Worm (Caenorhabditis elegans) whole organism, early embryonic: ENCODE data around the gene C37C3.18.

Source experiments
- B0310.2 ChIP-seq: sonication (generic microtip); optimal IDR thresholded peaks from 2 replicates; lab custom pipeline; 2016; ENCODE audit warnings: mild to moderate bottlenecking, missing genetic modification characterization, missing compliant biosample characterization
- F13C5.2 ChIP-seq: sonication (generic microtip); optimal IDR thresholded peaks from 2 replicates; lab custom pipeline; 2017; ENCODE audit warnings: mild to moderate bottlenecking, missing genetic modification characterization, inconsistent platforms, missing compliant biosample characterization
- aly-1 ChIP-seq: sonication (generic microtip); optimal IDR thresholded peaks from 2 replicates; lab custom pipeline; 2016; ENCODE audit warnings: missing genetic modification characterization, missing compliant biosample characterization
- ama-1 ChIP-seq: fragments of 150-350 bp; optimal IDR thresholded peaks from 2 replicates; lab custom pipeline; 2014
- ceh-13 ChIP-seq: fragments of 200-800 bp; sonication (Bioruptor generic); optimal IDR thresholded peaks from 2 replicates; lab custom pipeline; 2018; ENCODE audit warnings: mild to moderate bottlenecking, missing genetic modification characterization, missing compliant biosample characterization
- ceh-36 ChIP-seq: sonication (generic microtip); optimal IDR thresholded peaks from 2 replicates; lab custom pipeline; 2016; ENCODE audit warnings: missing genetic modification characterization, inconsistent platforms, missing compliant biosample characterization
- ets-7 ChIP-seq: sonication (generic microtip); optimal IDR thresholded peaks from 2 replicates; lab custom pipeline; 2016; ENCODE audit warnings: missing genotype, missing genetic modification characterization, missing compliant biosample characterization
- flt-1 ChIP-seq: fragments of 200-800 bp; sonication (Bioruptor generic); IDR thresholded peaks from 2 replicates; pipeline ENCODE4 v1.3.6; 2022; ENCODE audit warnings: missing genetic modification characterization, missing compliant biosample characterization
- hmbx-1 ChIP-seq: sonication (generic microtip); optimal IDR thresholded peaks from 2 replicates; lab custom pipeline; 2016; ENCODE audit warnings: mild to moderate bottlenecking, missing genetic modification characterization, missing compliant biosample characterization
- hmg-4 ChIP-seq: fragments of 200-800 bp; sonication (Bioruptor generic); optimal IDR thresholded peaks from 2 replicates; lab custom pipeline; 2018; ENCODE audit warnings: mild to moderate bottlenecking, missing genetic modification characterization, missing compliant biosample characterization
- hnd-1 ChIP-seq: sonication (generic microtip); optimal IDR thresholded peaks from 2 replicates; lab custom pipeline; 2016; ENCODE audit warnings: missing genetic modification characterization, missing compliant biosample characterization
- pes-1 ChIP-seq: fragments of 200-800 bp; sonication (Bioruptor generic); IDR thresholded peaks from 2 replicates; pipeline ENCODE4 v1.3.6; 2022; ENCODE audit warnings: missing genetic modification reagents, missing genetic modification characterization, missing compliant biosample characterization
- scrt-1 ChIP-seq: fragments of 200-800 bp; sonication (Bioruptor generic); IDR thresholded peaks from 2 replicates; pipeline ENCODE4 v1.3.6; 2022; ENCODE audit warnings: missing genetic modification characterization, missing compliant biosample characterization
- sea-1 ChIP-seq: fragments of 200-800 bp; sonication (Bioruptor generic); conservative IDR thresholded peaks from 2 replicates; pipeline ENCODE4 v1.3.6; 2022; ENCODE audit warnings: missing genetic modification characterization, missing compliant biosample characterization
- tbx-11 ChIP-seq: fragments of 200-800 bp; sonication (Bioruptor generic); IDR thresholded peaks from 2 replicates; pipeline ENCODE4 v1.3.6; 2022; ENCODE audit warnings: missing genetic modification characterization, missing compliant biosample characterization
- tbx-37 ChIP-seq: fragments of 200-800 bp; sonication (Bioruptor generic); conservative IDR thresholded peaks from 2 replicates; pipeline ENCODE4 v1.3.6; 2022; ENCODE audit warnings: missing genetic modification reagents, missing genetic modification characterization, missing compliant biosample characterization
- tra-4 ChIP-seq: sonication (generic microtip); optimal IDR thresholded peaks from 2 replicates; lab custom pipeline; 2017; ENCODE audit warnings: missing genetic modification characterization, missing compliant biosample characterization

C37C3.18 gene

DNA sequence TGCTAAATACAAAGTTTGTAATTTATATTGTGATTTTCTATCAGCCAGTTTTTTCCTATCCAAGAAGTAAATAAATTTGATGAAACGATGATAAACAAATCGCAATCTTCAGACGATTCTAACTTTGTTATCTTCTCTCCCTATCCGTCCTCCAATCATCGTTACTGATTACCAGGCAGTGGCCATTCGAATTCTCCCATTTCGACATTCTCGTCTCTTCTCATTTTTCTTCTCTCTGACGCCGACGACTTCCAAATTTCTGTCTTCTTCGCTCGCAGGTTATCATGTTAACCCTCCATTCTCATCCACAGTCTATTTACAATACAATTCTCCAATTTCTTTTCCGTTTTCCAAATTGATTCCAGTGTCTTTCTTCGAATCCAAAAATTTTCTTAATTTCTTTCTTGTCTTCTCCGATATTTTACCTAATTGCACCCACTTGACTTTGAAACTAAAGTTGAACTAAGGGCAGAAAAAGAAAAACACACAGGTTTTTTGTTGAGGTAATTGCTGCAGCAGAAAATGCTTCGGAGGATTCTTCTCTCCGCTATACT, 23.7 kb downstream of the C37C3.18 start, which contains the start of gene F40A3.2:
Gene F40A3.2, plus strand, starts transcription at position 504 of the 554 bp plus-strand sequence.
- TF ChIP-seq B0310.2 (tag; lab: Kevin White, UChicago) (no peak), ama-1 (no peak), aly-1 (tag; lab: Kevin White, UChicago) (no peak), ceh-13 (GFP tag; lab: Kevin White, UChicago) (no peak), hmg-4 (GFP tag; lab: Kevin White, UChicago) (no peak), hnd-1 (no peak), ets-7 (no peak)

ce11 chrV:7884441-7884840, 29.6 kb downstream of the C37C3.18 start:
- TF ChIP-seq B0310.2 (tag; lab: Kevin White, UChicago) (no peak), flt-1 (GFP tag; lab: Robert Waterston, UW) (no peak), hnd-1 (no peak), tra-4 (tag; lab: Kevin White, UChicago) (no peak), tbx-37 (no peak), ama-1 (no peak), F13C5.2 (no peak), aly-1 (tag; lab: Kevin White, UChicago) (no peak), pes-1 (GFP tag; lab: Robert Waterston, UW) (no peak), tbx-11 (GFP tag; lab: Robert Waterston, UW) (no peak), ceh-13 (GFP tag; lab: Kevin White, UChicago) (no peak)

ce11 chrV:7888036-7888435, 33.2 kb downstream of the C37C3.18 start:
- TF ChIP-seq aly-1 (tag; lab: Kevin White, UChicago) (no peak), tbx-11 (GFP tag; lab: Robert Waterston, UW) (no peak), ceh-13 (GFP tag; lab: Kevin White, UChicago) (no peak), flt-1 (GFP tag; lab: Robert Waterston, UW) (no peak), scrt-1 (GFP tag; lab: Robert Waterston, UW) (no peak), hnd-1 (no peak), ceh-36 (tag; lab: Kevin White, UChicago) (no peak), tra-4 (tag; lab: Kevin White, UChicago) (no peak), B0310.2 (tag; lab: Kevin White, UChicago) (no peak), F13C5.2 (no peak), ets-7 (no peak), hmbx-1 (tag; lab: Kevin White, UChicago) (no peak), sea-1 (no peak)

DNA sequence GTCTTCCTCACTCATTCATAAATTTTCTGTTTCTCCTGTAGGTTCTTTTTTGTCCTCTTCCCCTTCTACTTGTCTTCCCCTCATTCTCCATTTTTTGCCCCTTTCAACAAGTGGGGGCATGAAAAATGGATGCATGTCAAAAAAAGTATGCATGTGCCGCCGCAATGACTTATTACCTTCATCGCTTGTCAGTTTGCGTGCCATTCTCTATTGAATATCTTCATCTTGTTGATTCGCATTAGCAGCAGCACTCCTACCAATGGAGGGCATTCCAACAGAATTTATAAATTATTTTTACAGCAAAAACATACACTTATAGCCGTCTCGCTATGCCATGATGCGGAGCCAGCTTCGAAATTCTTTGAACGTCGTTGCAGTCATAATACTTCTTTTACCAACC, 36.4 kb downstream of the C37C3.18 start, which contains the start of gene F40A3.1:
Gene F40A3.1, plus strand, starts transcription at position 301 of the 400 bp plus-strand sequence.
- TF ChIP-seq F13C5.2 = no peak
- TF ChIP-seq pes-1 (GFP tag; lab: Robert Waterston, UW) = no peak
- TF ChIP-seq ets-7 = no peak
- no peak for TF ChIP-seq hnd-1
- TF ChIP-seq tbx-11 (GFP tag; lab: Robert Waterston, UW) = no peak
- TF ChIP-seq tbx-37 = no peak
- no peak for TF ChIP-seq aly-1 (tag; lab: Kevin White, UChicago)
- no peak for TF ChIP-seq tra-4 (tag; lab: Kevin White, UChicago)
- TF ChIP-seq B0310.2 (tag; lab: Kevin White, UChicago) = no peak
- no peak for TF ChIP-seq ceh-36 (tag; lab: Kevin White, UChicago)
- no peak for TF ChIP-seq sea-1
- no peak for TF ChIP-seq hmbx-1 (tag; lab: Kevin White, UChicago)
- no peak for TF ChIP-seq ama-1
- no peak for TF ChIP-seq scrt-1 (GFP tag; lab: Robert Waterston, UW)

ce11 chrV:7893812-7894381, 39.1 kb downstream of the C37C3.18 start, which contains the start of gene F40A3.6:
Gene F40A3.6 (minus strand): TSS chrV:7893862.
- TF ChIP-seq ceh-13 (GFP tag; lab: Kevin White, UChicago) (no peak), ceh-36 (tag; lab: Kevin White, UChicago) (no peak), hmg-4 (GFP tag; lab: Kevin White, UChicago) (no peak), tbx-11 (GFP tag; lab: Robert Waterston, UW) (no peak), scrt-1 (GFP tag; lab: Robert Waterston, UW) (no peak), ama-1 (no peak), ets-7 (no peak), F13C5.2 (no peak), flt-1 (GFP tag; lab: Robert Waterston, UW) (no peak), B0310.2 (tag; lab: Kevin White, UChicago) (no peak), tbx-37 (no peak), sea-1 (no peak)

ce11 chrV:7899761-7900160, 45.0 kb downstream of the C37C3.18 start, which contains the start of gene F40A3.7:
Gene F40A3.7 (minus strand): TSS chrV:7899861.
- TF ChIP-seq B0310.2 (tag; lab: Kevin White, UChicago) = no peak
- no peak for TF ChIP-seq tbx-37

- TF ChIP-seq B0310.2 (tag; lab: Kevin White, UChicago) (no peak), ceh-13 (GFP tag; lab: Kevin White, UChicago) (no peak), tbx-11 (GFP tag; lab: Robert Waterston, UW) (no peak), aly-1 (tag; lab: Kevin White, UChicago) (no peak), ceh-36 (tag; lab: Kevin White, UChicago) (no peak), hmg-4 (GFP tag; lab: Kevin White, UChicago) (no peak), tra-4 (tag; lab: Kevin White, UChicago) (no peak), tbx-37 (no peak), ets-7 (no peak), pes-1 (GFP tag; lab: Robert Waterston, UW) (no peak), scrt-1 (GFP tag; lab: Robert Waterston, UW) (no peak), F13C5.2 (no peak), sea-1 (no peak), hmbx-1 (tag; lab: Kevin White, UChicago) (no peak), hnd-1 (no peak), ama-1 (no peak), flt-1 (GFP tag; lab: Robert Waterston, UW) (no peak)
Observed at ce11 chrV:7901222-7901621, 46.4 kb downstream of the C37C3.18 start.
